Worm (Caenorhabditis elegans): ENCODE results near the gene R06F6.12.

DNA sequence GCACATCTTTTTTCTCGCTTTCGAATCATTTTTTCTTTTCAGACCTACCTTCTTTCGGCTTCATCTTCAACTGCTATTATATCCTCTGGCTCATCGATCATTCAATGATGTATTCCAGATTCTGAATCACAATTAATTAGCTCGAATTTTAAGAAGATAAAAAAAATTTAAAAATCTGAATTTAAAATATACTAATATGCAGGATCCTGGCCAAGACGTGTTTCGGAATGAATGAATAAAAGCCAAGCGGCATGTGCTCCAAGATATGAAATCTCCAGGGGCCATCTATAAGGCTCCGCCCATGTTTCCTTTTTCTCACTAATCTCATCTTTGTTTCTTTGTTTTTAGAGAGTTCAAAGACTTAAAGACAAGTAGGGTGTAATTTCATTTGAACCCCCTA, 45.9 kb downstream of the R06F6.12 start, which contains the start of gene mpz-1:
- TF ChIP-seq klf-2 (GFP tag; conservative IDR thresholded peaks at IDR 0.05), result no peak
- TF ChIP-seq ztf-29 (GFP tag; IDR thresholded peaks at IDR 0.05), result no peak
- no peak for TF ChIP-seq flt-1 (GFP tag; IDR thresholded peaks at IDR 0.05)
- TF ChIP-seq cog-1 (tag; optimal IDR thresholded peaks at IDR 0.05), result no peak
